Worm (Caenorhabditis elegans): Measurements from ENCODE around the gene C17H12.10.

Gene C17H12.10

DNA sequence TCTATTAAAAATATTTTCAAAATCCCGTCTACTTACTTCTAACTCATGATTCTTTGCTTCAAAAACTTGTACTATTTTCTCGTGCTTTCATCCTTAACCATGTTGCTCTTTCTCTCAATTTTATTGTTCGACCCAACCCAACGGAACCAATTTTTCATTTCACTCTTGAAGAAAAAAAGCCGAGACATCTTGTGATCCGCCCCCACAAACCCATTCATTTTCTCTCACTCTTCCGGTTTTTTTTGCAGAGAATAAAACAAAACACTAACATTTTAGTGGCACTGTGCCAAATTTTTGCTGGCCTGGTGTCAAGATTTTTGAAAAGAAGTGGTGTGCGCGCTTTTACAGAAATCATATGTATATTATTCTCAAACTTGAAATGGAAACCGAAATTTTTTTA, 30.2 kb downstream of the C17H12.10 start:
- TF ChIP-seq sem-4 (tag; optimal IDR thresholded peaks at IDR 0.05) (peak; percentile 57), lin-13 (GFP tag; optimal IDR thresholded peaks at IDR 0.05) (no peak), ceh-16 (tag; optimal IDR thresholded peaks at IDR 0.05) (no peak), egl-27 (tag; optimal IDR thresholded peaks at IDR 0.05) (no peak), lsy-2 (tag; optimal IDR thresholded peaks at IDR 0.05) (peak in 1 of 2 experiments; percentile 38), ZK546.5 (tag; optimal IDR thresholded peaks at IDR 0.05) (no peak), unc-62 (GFP tag; optimal IDR thresholded peaks at IDR 0.05) (no peak), unc-55 (GFP tag; optimal IDR thresholded peaks at IDR 0.05) (no peak), crh-2 (tag; optimal IDR thresholded peaks at IDR 0.05) (peak; percentile 5)

DNA sequence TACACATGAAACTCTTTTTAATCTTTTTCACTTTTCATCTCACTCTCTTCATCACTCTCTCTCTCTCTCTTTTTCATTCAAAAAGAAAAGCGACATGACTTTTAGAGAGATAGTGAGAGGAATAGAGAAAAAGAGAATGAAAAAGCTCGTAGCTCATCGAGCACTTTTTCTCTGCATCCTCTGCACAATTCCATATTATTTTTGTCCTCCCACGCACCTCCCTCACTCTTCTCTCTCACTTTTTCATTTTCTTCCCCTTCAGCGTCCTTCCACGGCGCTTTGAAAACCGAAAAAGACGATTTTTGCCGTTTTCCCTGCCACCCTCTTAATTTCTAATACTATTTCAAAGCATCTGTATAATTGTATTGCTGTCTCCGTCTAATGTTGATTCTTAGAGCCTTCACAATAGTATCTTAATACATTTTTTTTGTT, 32.5 kb downstream of the C17H12.10 start:
- TF ChIP-seq nhr-10 (tag; optimal IDR thresholded peaks at IDR 0.05) = peak; percentile 51
- no peak for TF ChIP-seq nhr-21 (tag; optimal IDR thresholded peaks at IDR 0.05)
- TF ChIP-seq R02D3.7 (tag; optimal IDR thresholded peaks at IDR 0.05) = no peak
- peak; percentile 23 for TF ChIP-seq skn-1 (tag; optimal IDR thresholded peaks at IDR 0.05)
- TF ChIP-seq alr-1 (tag; optimal IDR thresholded peaks at IDR 0.05) = no peak
- no peak for TF ChIP-seq mbf-1 (tag; optimal IDR thresholded peaks at IDR 0.05)
- TF ChIP-seq C34F6.9 (tag; optimal IDR thresholded peaks at IDR 0.05) = peak; percentile 96
- no peak for TF ChIP-seq nhr-237 (tag; optimal IDR thresholded peaks at IDR 0.05)
- TF ChIP-seq zag-1 (tag; optimal IDR thresholded peaks at IDR 0.05) = peak; percentile 92
- peak; percentile 94 for TF ChIP-seq unc-55 (GFP tag; optimal IDR thresholded peaks at IDR 0.05)
- no peak for TF ChIP-seq ama-1 (optimal IDR thresholded peaks at IDR 0.05)
- peak; percentile 61 for TF ChIP-seq sma-3 (GFP tag; optimal IDR thresholded peaks at IDR 0.05)
- TF ChIP-seq nhr-6 (tag; optimal IDR thresholded peaks at IDR 0.05) = peak; percentile 79
- peak; percentile 95 for TF ChIP-seq F13H6.1 (tag; optimal IDR thresholded peaks at IDR 0.05)
- TF ChIP-seq nhr-23 (tag; optimal IDR thresholded peaks at IDR 0.05) = no peak
- no peak for TF ChIP-seq lin-39 (tag; optimal IDR thresholded peaks at IDR 0.05)
- peak; percentile 89 for TF ChIP-seq fos-1 (tag; optimal IDR thresholded peaks at IDR 0.05)
- peak; percentile 68 for TF ChIP-seq sem-4 (tag; optimal IDR thresholded peaks at IDR 0.05)
- no peak for TF ChIP-seq nhr-12 (tag; optimal IDR thresholded peaks at IDR 0.05)
- peak; percentile 65 for TF ChIP-seq ceh-82 (tag; optimal IDR thresholded peaks at IDR 0.05)
- no peak for TF ChIP-seq lin-11 (tag; optimal IDR thresholded peaks at IDR 0.05)
- peak; percentile 55 for TF ChIP-seq ztf-4 (tag; optimal IDR thresholded peaks at IDR 0.05)
- TF ChIP-seq mdl-1 (tag; optimal IDR thresholded peaks at IDR 0.05) = peak; percentile 62 to 81
- TF ChIP-seq lin-13 (GFP tag; optimal IDR thresholded peaks at IDR 0.05) = peak; percentile 72
- peak; percentile 79 for TF ChIP-seq mab-5 (tag; optimal IDR thresholded peaks at IDR 0.05)
- no peak for TF ChIP-seq elt-1 (tag; optimal IDR thresholded peaks at IDR 0.05)
- peak; percentile 88 for TF ChIP-seq crh-2 (tag; optimal IDR thresholded peaks at IDR 0.05)
- peak; percentile 77 for TF ChIP-seq nhr-129 (tag; optimal IDR thresholded peaks at IDR 0.05)
- TF ChIP-seq nhr-77 (tag; optimal IDR thresholded peaks at IDR 0.05) = no peak
- no peak for TF ChIP-seq aly-2 (tag; optimal IDR thresholded peaks at IDR 0.05)
- peak; percentile 61 for TF ChIP-seq gmeb-1 (tag; optimal IDR thresholded peaks at IDR 0.05)
- TF ChIP-seq ztf-1 (GFP tag; conservative IDR thresholded peaks at IDR 0.05) = no peak
- peak; percentile 49 to 86 for TF ChIP-seq lsy-2 (tag; optimal IDR thresholded peaks at IDR 0.05)
- peak; percentile 98 for TF ChIP-seq sma-9 (GFP tag; optimal IDR thresholded peaks at IDR 0.05)
- TF ChIP-seq sma-9 (tag; optimal IDR thresholded peaks at IDR 0.05) = no peak
- TF ChIP-seq nhr-25 (tag; optimal IDR thresholded peaks at IDR 0.05) = no peak
- peak; percentile 15 for TF ChIP-seq ZK546.5 (tag; optimal IDR thresholded peaks at IDR 0.05)
- no peak for TF ChIP-seq peb-1 (tag; optimal IDR thresholded peaks at IDR 0.05)
- no peak for TF ChIP-seq elt-3 (tag; optimal IDR thresholded peaks at IDR 0.05)
- peak; percentile 81 for TF ChIP-seq egl-27 (tag; optimal IDR thresholded peaks at IDR 0.05)
- peak; percentile 41 for TF ChIP-seq blmp-1 (tag; optimal IDR thresholded peaks at IDR 0.05; ENCODE audit: insufficient read depth)
- TF ChIP-seq dmd-4 (tag; optimal IDR thresholded peaks at IDR 0.05) = no peak
- no peak for TF ChIP-seq nhr-11 (tag; optimal IDR thresholded peaks at IDR 0.05)
- no peak for TF ChIP-seq ztf-11 (tag; optimal IDR thresholded peaks at IDR 0.05)
- TF ChIP-seq unc-62 (GFP tag; optimal IDR thresholded peaks at IDR 0.05) = peak; percentile 53
- TF ChIP-seq snpc-4 (tag; optimal IDR thresholded peaks at IDR 0.05) = no peak
- TF ChIP-seq unc-39 (tag; optimal IDR thresholded peaks at IDR 0.05) = peak; percentile 2
- peak; percentile 82 for TF ChIP-seq Y55F3AM.14 (GFP tag; optimal IDR thresholded peaks at IDR 0.05)
